Worm (Caenorhabditis elegans) whole organism, L2 larva: ENCODE measurements around the gene str-33.

Source experiments
- F13H6.1 ChIP-seq: sonication (generic microtip); optimal IDR thresholded peaks from 2 replicates; lab custom pipeline; 2016; ENCODE audit warnings: missing genetic modification characterization, missing compliant biosample characterization
- alr-1 ChIP-seq: fragments of 150-350 bp; optimal IDR thresholded peaks from 2 replicates; lab custom pipeline; 2014; ENCODE audit warnings: missing biosample characterization, missing genetic modification characterization
- ama-1 ChIP-seq: fragments of 150-350 bp; optimal IDR thresholded peaks from 2 replicates; lab custom pipeline; 2018; ENCODE audit warnings: inconsistent platforms
- blmp-1 ChIP-seq: sonication (generic microtip); optimal IDR thresholded peaks from 2 replicates; lab custom pipeline; 2017; ENCODE audit warnings: missing genetic modification characterization, mild to moderate bottlenecking, missing compliant biosample characterization, antibody characterized with exemption, moderate library complexity; ENCODE audit not compliant: insufficient read depth
- dmd-4 ChIP-seq: sonication (generic microtip); optimal IDR thresholded peaks from 2 replicates; lab custom pipeline; 2017; ENCODE audit warnings: missing biosample characterization, missing genetic modification characterization
- mdl-1 ChIP-seq, 2 experiments: fragments of 150-350 bp in 1 of 2; sonication (generic microtip) in 1 of 2; optimal IDR thresholded peaks; 2 replicates each; lab custom pipeline; 2017; ENCODE audit warnings: missing biosample characterization in 2 of 2, missing genetic modification characterization in 2 of 2
- nhr-12 ChIP-seq: fragments of 150-350 bp; optimal IDR thresholded peaks from 2 replicates; lab custom pipeline; 2014; ENCODE audit warnings: missing biosample characterization, missing genetic modification characterization
- nhr-23 ChIP-seq: fragments of 150-350 bp; optimal IDR thresholded peaks from 2 replicates; lab custom pipeline; 2014; ENCODE audit warnings: missing biosample characterization, missing genetic modification reagents, missing genetic modification characterization
- nhr-237 ChIP-seq: fragments of 150-350 bp; optimal IDR thresholded peaks from 2 replicates; lab custom pipeline; 2014; ENCODE audit warnings: missing biosample characterization, missing genetic modification characterization
- nhr-25 ChIP-seq: fragments of 150-350 bp; sonication (generic microtip); optimal IDR thresholded peaks from 3 replicates; lab custom pipeline; 2014; ENCODE audit warnings: missing biosample characterization, missing genetic modification characterization
- nhr-6 ChIP-seq: fragments of 150-350 bp; optimal IDR thresholded peaks from 2 replicates; lab custom pipeline; 2014; ENCODE audit warnings: missing biosample characterization, missing genetic modification characterization
- snpc-4 ChIP-seq: fragments of 150-350 bp; optimal IDR thresholded peaks from 2 replicates; lab custom pipeline; 2014; ENCODE audit warnings: missing biosample characterization, missing genetic modification characterization
- unc-62 ChIP-seq: fragments of 150-350 bp; optimal IDR thresholded peaks from 2 replicates; lab custom pipeline; 2014; ENCODE audit warnings: missing biosample characterization, missing genetic modification reagents, missing genetic modification characterization
- ztf-4 ChIP-seq: fragments of 150-350 bp; optimal IDR thresholded peaks from 2 replicates; lab custom pipeline; 2014; ENCODE audit warnings: missing biosample characterization, missing genetic modification characterization

- no peak for TF ChIP-seq nhr-12 (tag; lab: Kevin White, UChicago)
- no peak for TF ChIP-seq unc-62 (GFP tag; lab: Kevin White, UChicago)
- no peak for TF ChIP-seq snpc-4 (tag; lab: Kevin White, UChicago)
- no peak for TF ChIP-seq ztf-4 (tag; lab: Kevin White, UChicago)
- TF ChIP-seq alr-1 (tag; lab: Kevin White, UChicago), result no peak
- no peak for TF ChIP-seq blmp-1 (tag; lab: Kevin White, UChicago)
- no peak for TF ChIP-seq nhr-237 (tag; lab: Kevin White, UChicago)
- TF ChIP-seq nhr-6, result no peak
- peak; percentile 47 for TF ChIP-seq F13H6.1 (tag; lab: Kevin White, UChicago)
- TF ChIP-seq mdl-1 (tag; optimal IDR thresholded peaks at IDR 0.05; lab: Kevin White, UChicago), result no peak
- peak; percentile 51 for TF ChIP-seq nhr-25 (tag; lab: Kevin White, UChicago)
- no peak for TF ChIP-seq dmd-4 (tag; lab: Kevin White, UChicago)
- no peak for TF ChIP-seq nhr-23 (tag; lab: Kevin White, UChicago)
- TF ChIP-seq ama-1, result no peak
Observed at ce11 chrV:2694389-2694788, 33.9 kb upstream of the str-33 start, which contains the start of gene Y45G12B.2.
